Fruit fly (Drosophila melanogaster) whole organism, embryonic: ENCODE data around the gene WDR79.

Experiments used
- CG13287 ChIP-seq: fragments of 200-800 bp; sonication (Bioruptor generic); IDR thresholded peaks from 2 replicates; pipeline ENCODE4 v1.3.6; 2022; ENCODE audit warnings: missing biosample characterization, missing genetic modification characterization; ENCODE audit not compliant: partially characterized antibody
- CG4730 ChIP-seq: fragments of 200-800 bp; sonication (Bioruptor generic); IDR thresholded peaks from 2 replicates; pipeline ENCODE4 v1.3.6; 2022; ENCODE audit warnings: missing biosample characterization, missing genetic modification characterization
- CG5180 ChIP-seq: fragments of 200-800 bp; sonication (Bioruptor generic); optimal IDR thresholded peaks from 3 replicates; lab custom pipeline; 2017; ENCODE audit warnings: missing biosample characterization, missing genetic modification characterization, mild to moderate bottlenecking, moderate library complexity, missing genetic modification reagents
- D ChIP-seq, 2 experiments: fragments of 200-800 bp in 1 of 2; fragments of >200 bp in 1 of 2; sonication (Bioruptor generic) in 1 of 2; optimal IDR thresholded peaks; 2 replicates in 1 of 2; 3 replicates in 1 of 2; lab custom pipeline; 2017; ENCODE audit warnings: mild to moderate bottlenecking in 1 of 2, missing biosample characterization in 1 of 2, missing genetic modification characterization in 1 of 2, missing genetic modification reagents in 1 of 2
- Dref ChIP-seq: fragments of 200-800 bp; sonication (Bioruptor generic); IDR thresholded peaks from 2 replicates; pipeline ENCODE4 v1.3.6; 2022; ENCODE audit warnings: missing biosample characterization, missing genetic modification characterization
- Pdp1 ChIP-seq, 2 experiments: fragments of 200-800 bp; sonication (Bioruptor generic); optimal IDR thresholded peaks; 3 replicates each; lab custom pipeline; 2016; ENCODE audit warnings: missing biosample characterization in 2 of 2, missing genetic modification characterization in 2 of 2, mild to moderate bottlenecking in 1 of 2, moderate library complexity in 1 of 2
- abd-A ChIP-seq: fragments of 200-800 bp; sonication (Bioruptor generic); optimal IDR thresholded peaks from 3 replicates; lab custom pipeline; 2019; ENCODE audit warnings: missing biosample characterization, mild to moderate bottlenecking, missing genetic modification characterization, moderate library complexity
- ato ChIP-seq: fragments of 200-800 bp; sonication (Bioruptor generic); IDR thresholded peaks from 2 replicates; pipeline ENCODE4 v1.3.6; 2022; ENCODE audit warnings: missing biosample characterization, missing genetic modification characterization; ENCODE audit not compliant: partially characterized antibody
- cg ChIP-seq: fragments of 200-800 bp; sonication (Bioruptor generic); optimal IDR thresholded peaks from 3 replicates; lab custom pipeline; 2019; ENCODE audit warnings: missing biosample characterization, mild to moderate bottlenecking, missing genetic modification characterization, moderate library complexity
- chinmo ChIP-seq: fragments of 200-800 bp; sonication (Bioruptor generic); IDR thresholded peaks from 4 replicates; pipeline ENCODE4 v1.3.6; 2022; ENCODE audit warnings: missing biosample characterization, missing genetic modification characterization; ENCODE audit not compliant: partially characterized antibody
- chm ChIP-seq: fragments of 200-800 bp; sonication (Bioruptor generic); IDR thresholded peaks from 2 replicates; pipeline ENCODE4 v1.3.6; 2022; ENCODE audit warnings: missing biosample characterization, missing genetic modification characterization
- fd3F ChIP-seq: fragments of 200-800 bp; sonication (Bioruptor generic); optimal IDR thresholded peaks from 2 replicates; lab custom pipeline; 2018; ENCODE audit warnings: missing biosample characterization, mild to moderate bottlenecking, missing genetic modification characterization, moderate library complexity
- insv ChIP-seq, 2 experiments: fragments of 200-800 bp; sonication (Bioruptor generic); optimal IDR thresholded peaks; 3 replicates each; lab custom pipeline; 2016 to 2018; ENCODE audit warnings: missing biosample characterization in 2 of 2, missing genetic modification characterization in 2 of 2
- sd ChIP-seq: fragments of 200-800 bp; sonication (Bioruptor generic); optimal IDR thresholded peaks from 3 replicates; lab custom pipeline; 2018; ENCODE audit warnings: missing biosample characterization, mild to moderate bottlenecking, missing genetic modification characterization, moderate library complexity
- sqz ChIP-seq: fragments of 200-800 bp; sonication (Bioruptor generic); optimal IDR thresholded peaks from 3 replicates; lab custom pipeline; 2018; ENCODE audit warnings: missing biosample characterization, mild to moderate bottlenecking, missing genetic modification characterization
- stwl ChIP-seq: fragments of 200-800 bp; sonication (Bioruptor generic); optimal IDR thresholded peaks from 3 replicates; lab custom pipeline; 2018; ENCODE audit warnings: missing biosample characterization, mild to moderate bottlenecking, missing genetic modification characterization, moderate library complexity
- vvl ChIP-seq: fragments of 200-800 bp; sonication (Bioruptor generic); IDR thresholded peaks from 2 replicates; pipeline ENCODE4 v1.3.6; 2022; ENCODE audit warnings: missing biosample characterization, missing genetic modification characterization
- z ChIP-seq: fragments of 200-800 bp; sonication (Bioruptor generic); IDR thresholded peaks from 3 replicates; pipeline ENCODE4 v1.3.6; 2022; ENCODE audit warnings: missing biosample characterization, missing genetic modification characterization

Gene WDR79

dm6 chr2L:6076143-6076542 is 51.4 kb downstream of the WDR79 start:
- no peak for TF ChIP-seq fd3F (GFP tag; lab: Kevin White, UChicago)
- peak; percentile 90 for TF ChIP-seq sqz (GFP tag; lab: Kevin White, UChicago)
- TF ChIP-seq sd: peak; percentile 1
- peak; percentile 40 for TF ChIP-seq CG5180 (GFP tag; lab: Kevin White, UChicago)
- TF ChIP-seq stwl: peak; percentile 14
- 0 out of 2 replicates have a peak, but pooled peaks have one; percentile 25 for TF ChIP-seq vvl (GFP tag; lab: Robert Waterston, UW)
- TF ChIP-seq CG4730 (GFP tag; lab: Robert Waterston, UW): no peak
- peak; percentile 8; the same call in 1 of the 2 replicates for TF ChIP-seq CG13287
- TF ChIP-seq chm (GFP tag; lab: Robert Waterston, UW): peak; percentile 32; the same call in 1 of the 2 replicates
- TF ChIP-seq abd-A (tag; lab: Kevin White, UChicago): peak; percentile 12
- TF ChIP-seq insv (GFP tag; optimal IDR thresholded peaks at IDR 0.05; lab: Kevin White, UChicago): peak in 1 of 2 experiments; percentile 90
- TF ChIP-seq chinmo (GFP tag; lab: Robert Waterston, UW): peak; percentile 81; the same call in 2 of the 4 replicates
- TF ChIP-seq z (GFP tag; lab: Robert Waterston, UW): peak; percentile 97
- TF ChIP-seq ato (GFP tag; lab: Robert Waterston, UW): peak; percentile 15; the same call in 1 of the 2 replicates
- TF ChIP-seq Dref (GFP tag; lab: Robert Waterston, UW): no peak
- no peak for TF ChIP-seq D (optimal IDR thresholded peaks at IDR 0.05; lab: Kevin White, UChicago)
- no peak for TF ChIP-seq D (GFP tag; optimal IDR thresholded peaks at IDR 0.05; lab: Kevin White, UChicago)
- TF ChIP-seq Pdp1 (GFP tag; optimal IDR thresholded peaks at IDR 0.05; lab: Kevin White, UChicago): peak in 1 of 2 experiments; percentile 98
- peak; percentile 71 for TF ChIP-seq cg (GFP tag; lab: Kevin White, UChicago)
